Worm (Caenorhabditis elegans) whole organism, L1 larva: Measurements from ENCODE around the gene R09A8.5.

ENCODE experiments used
- C04F5.9 ChIP-seq: sonication (generic microtip); optimal IDR thresholded peaks from 2 replicates; lab custom pipeline; 2016; ENCODE audit warnings: missing genetic modification characterization, missing compliant biosample characterization
- C16A3.4 ChIP-seq: fragments of 150-350 bp; optimal IDR thresholded peaks from 2 replicates; lab custom pipeline; 2014; ENCODE audit warnings: missing biosample characterization, missing genetic modification characterization
- alr-1 ChIP-seq: fragments of 200-800 bp; sonication (Bioruptor generic); optimal IDR thresholded peaks from 2 replicates; lab custom pipeline; 2018; ENCODE audit warnings: borderline replicate concordance, mild to moderate bottlenecking, missing genetic modification characterization, missing compliant biosample characterization
- blmp-1 ChIP-seq: fragments of 150-350 bp; optimal IDR thresholded peaks from 2 replicates; lab custom pipeline; 2014; ENCODE audit warnings: missing biosample characterization, missing genetic modification characterization
- ceh-63 ChIP-seq: fragments of 200-800 bp; sonication (Bioruptor generic); optimal IDR thresholded peaks from 2 replicates; lab custom pipeline; 2018; ENCODE audit warnings: mild to moderate bottlenecking, missing genetic modification characterization, missing compliant biosample characterization
- ceh-82 ChIP-seq, 3 experiments: fragments of 150-350 bp in 1 of 3; sonication (generic microtip) in 2 of 3; optimal IDR thresholded peaks; 2 replicates each; lab custom pipeline; 2014 to 2017; ENCODE audit warnings: missing biosample characterization in 3 of 3, missing genetic modification characterization in 3 of 3
- ceh-88 ChIP-seq: fragments of 200-800 bp; sonication (Bioruptor generic); IDR thresholded peaks from 2 replicates; pipeline ENCODE4 v1.3.6; 2022; ENCODE audit warnings: missing genetic modification characterization, missing compliant biosample characterization
- dpl-1 ChIP-seq, 3 experiments: fragments of 150-350 bp in 2 of 3; sonication (generic microtip) in 1 of 3; optimal IDR thresholded peaks; 2 replicates each; lab custom pipeline; 2014 to 2017; ENCODE audit warnings: missing biosample characterization in 3 of 3, missing genetic modification characterization in 3 of 3, missing genetic modification reagents in 3 of 3
- egl-27 ChIP-seq, 2 experiments: fragments of 150-350 bp in 1 of 2; sonication (generic microtip); optimal IDR thresholded peaks; 3 replicates each; lab custom pipeline; 2017 to 2018; ENCODE audit warnings: missing biosample characterization in 2 of 2, missing genetic modification characterization in 2 of 2, missing genetic modification reagents in 2 of 2
- elt-2 ChIP-seq: sonication (generic microtip); optimal IDR thresholded peaks from 2 replicates; lab custom pipeline; 2016; ENCODE audit warnings: missing genetic modification characterization, mild to moderate bottlenecking, inconsistent platforms, missing compliant biosample characterization, missing genetic modification reagents
- elt-3 ChIP-seq, 6 experiments: fragments of 150-350 bp in 1 of 6; sonication (generic microtip); optimal IDR thresholded peaks; 2 replicates each; lab custom pipeline; 2017 to 2018; ENCODE audit warnings: missing biosample characterization in 6 of 6, missing genetic modification characterization in 6 of 6, inconsistent platforms in 1 of 6
- fkh-10 ChIP-seq: sonication (generic microtip); optimal IDR thresholded peaks from 2 replicates; lab custom pipeline; 2017; ENCODE audit warnings: missing biosample characterization, missing genetic modification reagents, missing genetic modification characterization
- fos-1 ChIP-seq: fragments of 150-350 bp; optimal IDR thresholded peaks from 2 replicates; lab custom pipeline; 2014; ENCODE audit warnings: missing biosample characterization, missing genetic modification characterization
- hlh-17 ChIP-seq: fragments of 200-800 bp; sonication (Bioruptor generic); optimal IDR thresholded peaks from 2 replicates; lab custom pipeline; 2018; ENCODE audit warnings: missing genetic modification characterization, mild to moderate bottlenecking, missing compliant biosample characterization, moderate library complexity, borderline replicate concordance
- jun-1 ChIP-seq: fragments of 150-350 bp; optimal IDR thresholded peaks from 2 replicates; lab custom pipeline; 2014; ENCODE audit warnings: missing biosample characterization, missing genetic modification reagents, missing genetic modification characterization
- lin-14 ChIP-seq: fragments of 200-800 bp; sonication (Bioruptor generic); optimal IDR thresholded peaks from 2 replicates; lab custom pipeline; 2018; ENCODE audit warnings: mild to moderate bottlenecking, missing genetic modification characterization, moderate library complexity, missing compliant biosample characterization
- lin-35 ChIP-seq, 2 experiments: fragments of 150-350 bp; optimal IDR thresholded peaks; 2 replicates each; lab custom pipeline; 2014; ENCODE audit warnings: missing biosample characterization in 2 of 2, missing genetic modification characterization in 2 of 2, missing genetic modification reagents in 2 of 2
- lsy-2 ChIP-seq, 2 experiments: fragments of 150-350 bp; optimal IDR thresholded peaks; 2 replicates each; lab custom pipeline; 2014; ENCODE audit warnings: missing biosample characterization in 2 of 2, missing genetic modification characterization in 2 of 2
- mdl-1 ChIP-seq, 2 experiments: fragments of 150-350 bp; optimal IDR thresholded peaks; 2 replicates each; lab custom pipeline; 2014 to 2017; ENCODE audit warnings: missing biosample characterization in 2 of 2, missing genetic modification characterization in 2 of 2, inconsistent platforms in 1 of 2
- nhr-12 ChIP-seq: sonication (generic microtip); optimal IDR thresholded peaks from 2 replicates; lab custom pipeline; 2017; ENCODE audit warnings: missing biosample characterization, missing genetic modification characterization
- nhr-19 ChIP-seq: fragments of 200-800 bp; sonication (Bioruptor generic); conservative IDR thresholded peaks from 2 replicates; pipeline ENCODE4 v1.3.6; 2022; ENCODE audit warnings: missing genetic modification characterization, missing compliant biosample characterization
- nhr-20 ChIP-seq: sonication (generic microtip); optimal IDR thresholded peaks from 2 replicates; lab custom pipeline; 2016; ENCODE audit warnings: mild to moderate bottlenecking, missing genetic modification characterization, missing compliant biosample characterization
- nhr-47 ChIP-seq: sonication (generic microtip); optimal IDR thresholded peaks from 2 replicates; lab custom pipeline; 2016; ENCODE audit warnings: mild to moderate bottlenecking, missing genetic modification characterization, moderate library complexity, missing compliant biosample characterization
- nhr-71 ChIP-seq: sonication (generic microtip); optimal IDR thresholded peaks from 2 replicates; lab custom pipeline; 2016; ENCODE audit warnings: mild to moderate bottlenecking, missing genetic modification characterization, moderate library complexity, missing compliant biosample characterization
- nhr-76 ChIP-seq: sonication (generic microtip); optimal IDR thresholded peaks from 2 replicates; lab custom pipeline; 2017; ENCODE audit warnings: missing biosample characterization, missing genetic modification characterization
- nhr-85 ChIP-seq: sonication (generic microtip); peaks from one replicate; lab custom pipeline; 2016; ENCODE audit warnings: missing genetic modification characterization, inconsistent platforms, missing compliant biosample characterization
- nhr-90 ChIP-seq: sonication (generic microtip); optimal IDR thresholded peaks from 2 replicates; lab custom pipeline; 2016; ENCODE audit warnings: mild to moderate bottlenecking, missing genetic modification characterization, missing compliant biosample characterization; ENCODE audit not compliant: poor library complexity
- pag-3 ChIP-seq: sonication (generic microtip); optimal IDR thresholded peaks from 2 replicates; lab custom pipeline; 2017; ENCODE audit warnings: missing genetic modification characterization, mild to moderate bottlenecking, missing compliant biosample characterization, antibody characterized with exemption, borderline replicate concordance; ENCODE audit not compliant: insufficient read depth
- pqm-1 ChIP-seq: sonication (generic microtip); optimal IDR thresholded peaks from 3 replicates; lab custom pipeline; 2017; ENCODE audit warnings: missing biosample characterization, missing genetic modification characterization
- rnt-1 ChIP-seq: sonication (generic microtip); optimal IDR thresholded peaks from 2 replicates; lab custom pipeline; 2016; ENCODE audit warnings: mild to moderate bottlenecking, missing genetic modification characterization, moderate library complexity, missing compliant biosample characterization
- skn-1 ChIP-seq: fragments of 150-350 bp; optimal IDR thresholded peaks from 2 replicates; lab custom pipeline; 2014; ENCODE audit warnings: missing biosample characterization, missing genetic modification characterization
- snu-23 ChIP-seq: sonication (generic microtip); optimal IDR thresholded peaks from 2 replicates; lab custom pipeline; 2016; ENCODE audit warnings: missing genetic modification characterization, missing compliant biosample characterization
- sox-4 ChIP-seq: sonication (generic microtip); optimal IDR thresholded peaks from 2 replicates; lab custom pipeline; 2016; ENCODE audit warnings: missing genetic modification characterization, missing compliant biosample characterization
- sptf-1 ChIP-seq: fragments of 150-350 bp; optimal IDR thresholded peaks from 2 replicates; lab custom pipeline; 2014; ENCODE audit warnings: missing biosample characterization, missing genetic modification characterization
- swsn-7 ChIP-seq: sonication (generic microtip); optimal IDR thresholded peaks from 2 replicates; lab custom pipeline; 2016; ENCODE audit warnings: missing genetic modification characterization, missing compliant biosample characterization
- tbx-2 ChIP-seq: sonication (generic microtip); optimal IDR thresholded peaks from 2 replicates; lab custom pipeline; 2016; ENCODE audit warnings: missing genetic modification characterization, missing compliant biosample characterization
- tlp-1 ChIP-seq: fragments of 150-350 bp; optimal IDR thresholded peaks from 2 replicates; lab custom pipeline; 2014; ENCODE audit warnings: missing biosample characterization, missing genetic modification characterization
- unc-130 ChIP-seq: fragments of 150-350 bp; optimal IDR thresholded peaks from 2 replicates; lab custom pipeline; 2017; ENCODE audit warnings: missing biosample characterization, missing genetic modification characterization, inconsistent platforms
- unc-62 ChIP-seq: fragments of 150-350 bp; optimal IDR thresholded peaks from 2 replicates; lab custom pipeline; 2014; ENCODE audit warnings: missing biosample characterization, missing genetic modification reagents, missing genetic modification characterization
- ztf-11 ChIP-seq, 2 experiments: sonication (generic microtip); optimal IDR thresholded peaks; 2 replicates each; lab custom pipeline; 2016 to 2017; ENCODE audit warnings: missing genetic modification characterization in 2 of 2, missing biosample characterization in 1 of 2, missing compliant biosample characterization in 1 of 2

The R09A8.5 gene

DNA sequence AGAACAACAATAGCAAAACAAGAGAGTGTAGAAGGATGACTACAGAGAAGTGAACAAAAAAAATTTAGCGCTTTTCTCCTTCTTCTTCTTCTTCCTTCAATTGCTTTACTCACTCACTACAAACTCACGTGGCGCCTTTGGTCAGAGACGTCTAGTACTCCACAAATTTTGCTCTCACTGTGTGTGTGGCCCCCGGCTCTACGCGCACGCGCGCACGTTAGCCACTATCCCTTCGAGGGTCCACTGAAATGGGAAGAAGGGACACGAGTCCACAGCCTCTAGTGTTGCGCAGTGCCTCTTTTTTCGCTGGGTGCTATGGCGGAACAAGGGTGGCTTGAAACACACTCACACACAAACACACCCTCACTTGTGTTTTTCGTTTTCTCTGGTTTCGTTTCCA, 11.1 kb downstream of the R09A8.5 start (continued):
- peak; percentile 62 for TF ChIP-seq fkh-10 (GFP tag; lab: Kevin White, UChicago)
- peak; percentile 27 to 37 (median 33) for TF ChIP-seq ceh-82 (tag; optimal IDR thresholded peaks at IDR 0.05; lab: Kevin White, UChicago)
- TF ChIP-seq fos-1 (tag; lab: Kevin White, UChicago): no peak
- TF ChIP-seq egl-27 (tag; optimal IDR thresholded peaks at IDR 0.05; lab: Kevin White, UChicago): no peak
- peak; percentile 17 for TF ChIP-seq nhr-47
- TF ChIP-seq C16A3.4 (tag; lab: Kevin White, UChicago): no peak
- TF ChIP-seq unc-62: no peak
- TF ChIP-seq pag-3 (tag; lab: Kevin White, UChicago): no peak

DNA sequence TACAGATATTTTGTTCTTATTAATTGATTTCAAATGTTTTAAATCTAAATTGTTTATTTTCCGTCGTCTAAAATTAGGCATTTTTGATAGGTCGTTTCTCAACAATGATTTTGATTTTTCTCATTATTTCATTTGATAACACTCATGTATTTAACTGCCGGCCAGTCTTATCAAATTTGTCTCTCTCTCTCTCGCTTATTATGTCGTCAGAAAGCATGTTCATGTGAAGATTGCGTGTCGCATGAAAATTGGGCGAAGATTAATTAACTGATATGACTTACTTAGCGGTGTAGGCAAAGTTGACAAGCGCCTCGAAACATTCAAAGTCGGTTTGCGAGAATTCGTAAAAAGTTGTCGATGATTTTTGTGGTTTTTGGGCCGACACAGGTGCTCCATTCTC, 12.6 kb downstream of the R09A8.5 start:
- TF ChIP-seq tbx-2: peak; percentile 23
- TF ChIP-seq nhr-85 (tag; lab: Kevin White, UChicago): peak; percentile 71
- TF ChIP-seq nhr-19 (GFP tag; lab: Robert Waterston, UW): peak; percentile 17; the same call in 1 of the 2 replicates
- peak in 1 of 2 experiments; percentile 19 for TF ChIP-seq mdl-1 (tag; optimal IDR thresholded peaks at IDR 0.05; lab: Kevin White, UChicago)
- peak; percentile 86 for TF ChIP-seq elt-2 (tag; lab: Kevin White, UChicago)
- TF ChIP-seq sox-4: no peak
- TF ChIP-seq nhr-90 (tag; lab: Kevin White, UChicago): peak; percentile 34
- no peak for TF ChIP-seq tlp-1 (tag; lab: Kevin White, UChicago)
- peak; percentile 62 for TF ChIP-seq pqm-1 (tag; lab: Kevin White, UChicago)
- no peak for TF ChIP-seq nhr-12 (tag; lab: Kevin White, UChicago)
- peak in 5 of 6 experiments; percentile 22 to 88 (median 32) for TF ChIP-seq elt-3 (tag; optimal IDR thresholded peaks at IDR 0.05; lab: Kevin White, UChicago)
- TF ChIP-seq lin-14 (GFP tag; lab: Kevin White, UChicago): peak; percentile 56
- peak in 1 of 2 experiments; percentile 9 for TF ChIP-seq lin-35 (GFP tag; optimal IDR thresholded peaks at IDR 0.05; lab: Kevin White, UChicago)
- TF ChIP-seq C04F5.9 (tag; lab: Kevin White, UChicago): no peak
- peak in 1 of 2 experiments; percentile 14 for TF ChIP-seq lsy-2 (tag; optimal IDR thresholded peaks at IDR 0.05; lab: Kevin White, UChicago)
- TF ChIP-seq swsn-7 (tag; lab: Kevin White, UChicago): no peak
- TF ChIP-seq nhr-20 (tag; lab: Kevin White, UChicago): peak; percentile 63
- TF ChIP-seq snu-23 (GFP tag; lab: Kevin White, UChicago): peak; percentile 25
- no peak for TF ChIP-seq sptf-1
- peak; percentile 70 for TF ChIP-seq blmp-1 (tag; lab: Kevin White, UChicago)
- peak; percentile 9 for TF ChIP-seq unc-130 (tag; lab: Kevin White, UChicago)
- TF ChIP-seq jun-1: peak; percentile 5
- peak; percentile 56 for TF ChIP-seq nhr-71

DNA sequence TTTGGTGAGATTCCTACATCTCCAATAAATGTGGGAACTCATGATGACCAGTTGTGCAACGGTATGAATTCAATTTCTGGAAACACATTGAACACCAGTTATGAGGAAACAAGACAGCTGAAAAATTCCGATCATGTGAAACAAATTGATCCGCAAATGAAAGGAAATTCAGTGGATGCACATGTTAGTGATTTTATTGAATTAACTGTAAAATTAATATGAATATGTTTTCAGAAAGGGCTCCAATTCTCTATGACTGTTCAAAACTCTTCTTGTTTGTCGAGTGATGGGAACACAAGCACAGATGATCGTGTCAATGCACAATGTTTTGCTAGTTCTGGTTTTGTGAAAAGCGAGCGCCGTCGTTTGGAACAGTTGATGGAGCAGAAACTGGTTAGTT, 20.0 kb downstream of the R09A8.5 start:
- no peak for TF ChIP-seq unc-62
- no peak for TF ChIP-seq hlh-17 (GFP tag; lab: Kevin White, UChicago)
- TF ChIP-seq unc-130 (tag; lab: Kevin White, UChicago): no peak
- no peak for TF ChIP-seq nhr-76 (tag; lab: Kevin White, UChicago)
- no peak for TF ChIP-seq ztf-11 (tag; optimal IDR thresholded peaks at IDR 0.05; lab: Kevin White, UChicago)
- no peak for TF ChIP-seq mdl-1 (tag; optimal IDR thresholded peaks at IDR 0.05; lab: Kevin White, UChicago)
- no peak for TF ChIP-seq jun-1
- no peak for TF ChIP-seq alr-1 (tag; lab: Kevin White, UChicago)
- TF ChIP-seq skn-1 (tag; lab: Kevin White, UChicago): no peak
- no peak for TF ChIP-seq nhr-85 (tag; lab: Kevin White, UChicago)
- TF ChIP-seq rnt-1 (tag; lab: Kevin White, UChicago): no peak
- no peak for TF ChIP-seq ceh-88 (GFP tag; lab: Robert Waterston, UW)
- no peak for TF ChIP-seq ceh-63 (GFP tag; lab: Kevin White, UChicago)
- no peak for TF ChIP-seq dpl-1 (GFP tag; optimal IDR thresholded peaks at IDR 0.05; lab: Kevin White, UChicago)
